Worm (Caenorhabditis elegans): ENCODE measurements around the gene dnc-2.

The dnc-2 gene

ce11 chrIII:5938013-5938412 is 12.5 kb upstream of the dnc-2 start:
- TF ChIP-seq sup-37 (GFP tag; optimal IDR thresholded peaks at IDR 0.05) (no peak), skn-1 (tag; optimal IDR thresholded peaks at IDR 0.05) (no peak), unc-30 (tag; optimal IDR thresholded peaks at IDR 0.05) (no peak), snpc-4 (tag; optimal IDR thresholded peaks at IDR 0.05) (no peak), F16B12.6 (tag; optimal IDR thresholded peaks at IDR 0.05) (no peak), unc-62 (GFP tag; optimal IDR thresholded peaks at IDR 0.05) (no peak), egl-13 (tag; optimal IDR thresholded peaks at IDR 0.05) (no peak), elt-3 (tag; optimal IDR thresholded peaks at IDR 0.05) (peak in 2 of 6 experiments; percentile 26 to 87), nhr-84 (tag; optimal IDR thresholded peaks at IDR 0.05) (no peak), nhr-47 (tag; optimal IDR thresholded peaks at IDR 0.05) (peak; percentile 52), nhr-12 (tag; optimal IDR thresholded peaks at IDR 0.05) (no peak), xbp-1 (tag; optimal IDR thresholded peaks at IDR 0.05) (peak; percentile 47), unc-86 (tag; optimal IDR thresholded peaks at IDR 0.05) (no peak), nhr-71 (tag; optimal IDR thresholded peaks at IDR 0.05) (peak; percentile 84), ceh-88 (GFP tag; IDR thresholded peaks at IDR 0.05) (no peak), mab-9 (GFP tag; IDR thresholded peaks at IDR 0.05) (0 out of 2 replicates have a peak, but pooled peaks have one; percentile 18), ceh-8 (GFP tag; optimal IDR thresholded peaks at IDR 0.05) (no peak), snu-23 (GFP tag; optimal IDR thresholded peaks at IDR 0.05) (peak; percentile 75), ets-5 (GFP tag; IDR thresholded peaks at IDR 0.05) (no peak), tbx-2 (tag; optimal IDR thresholded peaks at IDR 0.05) (peak; percentile 56), jun-1 (tag; optimal IDR thresholded peaks at IDR 0.05) (peak; percentile 49), zag-1 (tag; optimal IDR thresholded peaks at IDR 0.05) (no peak), lin-35 (GFP tag; optimal IDR thresholded peaks at IDR 0.05) (peak in 1 of 2 experiments; percentile 61), C34B4.2 (tag; optimal IDR thresholded peaks at IDR 0.05) (no peak), hlh-4 (tag; optimal IDR thresholded peaks at IDR 0.05) (no peak), swsn-7 (tag; optimal IDR thresholded peaks at IDR 0.05) (peak; percentile 13), efl-3 (GFP tag; optimal IDR thresholded peaks at IDR 0.05) (no peak), C16A3.4 (tag; optimal IDR thresholded peaks at IDR 0.05) (peak; percentile 45), grh-1 (GFP tag; IDR thresholded peaks at IDR 0.05) (peak; percentile 80), fkh-10 (GFP tag; optimal IDR thresholded peaks at IDR 0.05) (no peak), lin-39 (tag; optimal IDR thresholded peaks at IDR 0.05) (no peak), nhr-90 (tag; optimal IDR thresholded peaks at IDR 0.05; ENCODE audit: poor library complexity) (peak; percentile 63), aha-1 (tag; optimal IDR thresholded peaks at IDR 0.05) (no peak), irx-1 (tag; optimal IDR thresholded peaks at IDR 0.05) (peak; percentile 22), ces-1 (GFP tag; optimal IDR thresholded peaks at IDR 0.05) (no peak), nhr-28 (tag; optimal IDR thresholded peaks at IDR 0.05) (no peak), efl-1 (optimal IDR thresholded peaks at IDR 0.05) (peak in 1 of 2 experiments; percentile 34), efl-1 (GFP tag; optimal IDR thresholded peaks at IDR 0.05 in 1 of 2) (peak; percentile 18 to 62), fos-1 (tag; optimal IDR thresholded peaks at IDR 0.05) (no peak), Y116A8C.19 (tag; optimal IDR thresholded peaks at IDR 0.05; ENCODE audit: borderline replicate concordance) (no peak), nhr-237 (tag; optimal IDR thresholded peaks at IDR 0.05) (no peak), pag-3 (tag; optimal IDR thresholded peaks at IDR 0.05; ENCODE audit: borderline replicate concordance, insufficient read depth) (no peak), aly-2 (tag; optimal IDR thresholded peaks at IDR 0.05) (no peak), ceh-63 (GFP tag; optimal IDR thresholded peaks at IDR 0.05) (no peak), ceh-82 (tag; optimal IDR thresholded peaks at IDR 0.05) (no peak), dsc-1 (tag; optimal IDR thresholded peaks at IDR 0.05) (peak; percentile 42), mep-1 (tag; optimal IDR thresholded peaks at IDR 0.05) (peak; percentile 78), ceh-90 (tag; optimal IDR thresholded peaks at IDR 0.05) (no peak), lsy-2 (tag; optimal IDR thresholded peaks at IDR 0.05) (peak; percentile 28 to 63), mef-2 (tag; optimal IDR thresholded peaks at IDR 0.05) (no peak), vab-15 (tag; optimal IDR thresholded peaks at IDR 0.05) (peak; percentile 17), lin-14 (GFP tag; optimal IDR thresholded peaks at IDR 0.05) (peak; percentile 91), nhr-19 (GFP tag; conservative IDR thresholded peaks at IDR 0.05) (peak; percentile 52), unc-130 (tag; optimal IDR thresholded peaks at IDR 0.05) (peak; percentile 76)

Data from whole organism, L1 larva.